Worm (Caenorhabditis elegans): Measurements from ENCODE around the gene cht-2.

DNA sequence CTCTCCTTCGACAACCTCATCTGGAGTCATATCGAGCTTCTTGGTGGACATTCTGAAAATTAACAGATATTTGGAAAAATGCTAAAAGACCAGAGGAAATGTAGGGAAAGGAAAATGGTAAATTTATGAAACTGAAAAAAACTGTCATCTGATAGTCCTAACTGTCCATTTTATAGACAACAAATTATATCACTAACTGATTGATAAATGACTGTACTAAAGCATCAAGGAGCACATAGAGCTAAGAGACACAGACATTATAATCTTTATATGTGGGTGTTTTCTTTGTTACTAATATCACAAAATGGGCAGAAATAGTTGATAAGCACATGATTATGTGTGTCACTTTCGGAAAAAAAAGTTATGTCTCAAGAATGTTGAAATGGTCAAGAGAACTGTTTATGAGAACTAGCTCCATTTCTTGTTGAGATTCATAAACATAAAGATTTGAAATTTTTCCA is 46.1 kb downstream of the cht-2 start, which contains the start of gene F54C9.3:
- TF ChIP-seq nhr-42 (GFP tag; IDR thresholded peaks at IDR 0.05) = no peak
- TF ChIP-seq pha-4 (GFP tag; IDR thresholded peaks at IDR 0.05) = no peak
- no peak for TF ChIP-seq pha-4 (tag; optimal IDR thresholded peaks at IDR 0.05)
- TF ChIP-seq F37D6.2 (tag; optimal IDR thresholded peaks at IDR 0.05) = no peak
- TF ChIP-seq tag-97 (GFP tag; IDR thresholded peaks at IDR 0.05) = no peak
- TF ChIP-seq nhr-11 (tag; optimal IDR thresholded peaks at IDR 0.05) = no peak
- TF ChIP-seq dpl-1 (GFP tag; optimal IDR thresholded peaks at IDR 0.05) = no peak
- TF ChIP-seq hlh-11 (tag; optimal IDR thresholded peaks at IDR 0.05) = peak; percentile 82
- TF ChIP-seq nhr-28 (tag; optimal IDR thresholded peaks at IDR 0.05) = peak; percentile 95
- TF ChIP-seq nhr-77 (tag; optimal IDR thresholded peaks at IDR 0.05) = peak; percentile 93
- TF ChIP-seq nhr-25 (tag; optimal IDR thresholded peaks at IDR 0.05; ENCODE audit: borderline replicate concordance, insufficient read depth) = no peak
- no peak for TF ChIP-seq ceh-82 (tag; optimal IDR thresholded peaks at IDR 0.05)
- TF ChIP-seq skn-1 (tag; optimal IDR thresholded peaks at IDR 0.05) = no peak
- no peak for TF ChIP-seq daf-19 (GFP tag; conservative IDR thresholded peaks at IDR 0.05)
- TF ChIP-seq pqm-1 (tag; optimal IDR thresholded peaks at IDR 0.05) = peak; percentile 91

Data from whole organism, L4 larva.